Worm (Caenorhabditis elegans) whole organism, L4/young adult: ENCODE data around the gene copg-1.

Experiments
- W03F9.2 ChIP-seq: fragments of 150-350 bp; optimal IDR thresholded peaks from 2 replicates; lab custom pipeline; 2014; ENCODE audit warnings: missing biosample characterization, missing genetic modification characterization
- him-1 ChIP-seq: sonication (generic microtip); optimal IDR thresholded peaks from 2 replicates; lab custom pipeline; 2016; ENCODE audit warnings: missing genotype, missing genetic modification reagents, missing genetic modification characterization, missing compliant biosample characterization

- TF ChIP-seq W03F9.2 (tag; lab: Kevin White, UChicago): peak; percentile 50
- TF ChIP-seq him-1 (tag; lab: Kevin White, UChicago): no peak
These were observed 45.6 kb downstream of the copg-1 start, which contains the start of gene gon-4 for ce11 chrIV:10197317-10197867.
